Worm (Caenorhabditis elegans) whole organism, L4 larva: ENCODE data around the gene C01G12.7.

Experiments used
- D1046.2 ChIP-seq: fragments of 200-800 bp; sonication (Bioruptor generic); IDR thresholded peaks from 2 replicates; pipeline ENCODE4 v1.3.6; 2022; ENCODE audit warnings: missing genetic modification characterization, missing compliant biosample characterization
- F37D6.2 ChIP-seq: sonication (generic microtip); optimal IDR thresholded peaks from 2 replicates; lab custom pipeline; 2016; ENCODE audit warnings: mild to moderate bottlenecking, missing genetic modification characterization, missing compliant biosample characterization
- F49E8.2 ChIP-seq: sonication (generic microtip); optimal IDR thresholded peaks from 2 replicates; lab custom pipeline; 2016; ENCODE audit warnings: missing compliant biosample characterization, mild to moderate bottlenecking, missing genetic modification characterization, borderline replicate concordance
- Y5F2A.4 ChIP-seq: fragments of 200-800 bp; sonication (Bioruptor generic); optimal IDR thresholded peaks from 2 replicates; lab custom pipeline; 2018; ENCODE audit warnings: mild to moderate bottlenecking, missing genetic modification characterization, missing compliant biosample characterization
- Y75B8A.6 ChIP-seq: fragments of 200-800 bp; sonication (Bioruptor generic); IDR thresholded peaks from 2 replicates; pipeline ENCODE4 v1.3.6; 2022; ENCODE audit warnings: missing genetic modification reagents, missing genetic modification characterization, missing compliant biosample characterization
- ZK546.5 ChIP-seq, 2 experiments: sonication (generic microtip); optimal IDR thresholded peaks; 2 replicates each; lab custom pipeline; 2017; ENCODE audit warnings: missing biosample characterization in 2 of 2, missing genetic modification characterization in 2 of 2
- aha-1 ChIP-seq: fragments of 150-350 bp; peaks from one replicate; lab custom pipeline; 2014; ENCODE audit warnings: missing biosample characterization, missing genetic modification characterization
- ama-1 ChIP-seq: fragments of 150-350 bp; optimal IDR thresholded peaks from 2 replicates; lab custom pipeline; 2014; ENCODE audit warnings: inconsistent platforms, mixed read lengths
- ceh-28 ChIP-seq: fragments of 150-350 bp; optimal IDR thresholded peaks from 2 replicates; lab custom pipeline; 2014; ENCODE audit warnings: missing biosample characterization, missing genetic modification reagents, missing genetic modification characterization
- ceh-62 ChIP-seq: sonication (generic microtip); optimal IDR thresholded peaks from 2 replicates; lab custom pipeline; 2017; ENCODE audit warnings: missing biosample characterization, missing genetic modification characterization
- cey-2 ChIP-seq: sonication (generic microtip); optimal IDR thresholded peaks from 3 replicates; lab custom pipeline; 2017; ENCODE audit warnings: missing genetic modification characterization, mild to moderate bottlenecking, missing compliant biosample characterization, antibody characterized with exemption, borderline replicate concordance; ENCODE audit not compliant: insufficient read depth
- daf-16 ChIP-seq, 3 experiments: sonication (generic microtip); optimal IDR thresholded peaks; 2 replicates each; lab custom pipeline; 2016 to 2017; ENCODE audit warnings: missing genetic modification characterization in 3 of 3, missing genetic modification reagents in 3 of 3, mild to moderate bottlenecking in 2 of 3, missing compliant biosample characterization in 2 of 3, missing biosample characterization in 1 of 3, moderate library complexity in 1 of 3
- dmd-6 ChIP-seq: fragments of 200-800 bp; sonication (Bioruptor generic); IDR thresholded peaks from 2 replicates; pipeline ENCODE4 v1.3.6; 2022; ENCODE audit warnings: missing genetic modification reagents, missing genetic modification characterization, missing compliant biosample characterization
- dpl-1 ChIP-seq: fragments of 150-350 bp; optimal IDR thresholded peaks from 2 replicates; lab custom pipeline; 2014; ENCODE audit warnings: missing biosample characterization, missing genetic modification reagents, missing genetic modification characterization
- duxl-1 ChIP-seq: sonication (generic microtip); optimal IDR thresholded peaks from 2 replicates; lab custom pipeline; 2016; ENCODE audit warnings: mild to moderate bottlenecking, missing genetic modification characterization, moderate library complexity, missing compliant biosample characterization; ENCODE audit not compliant: poor library complexity
- fkh-10 ChIP-seq: fragments of 150-350 bp; optimal IDR thresholded peaks from 2 replicates; lab custom pipeline; 2014; ENCODE audit warnings: missing biosample characterization, missing genetic modification reagents, missing genetic modification characterization
- lim-7 ChIP-seq: fragments of 200-800 bp; sonication (Bioruptor generic); IDR thresholded peaks from 2 replicates; pipeline ENCODE4 v1.3.6; 2022; ENCODE audit warnings: missing genetic modification characterization, missing compliant biosample characterization
- madf-9 ChIP-seq: fragments of 200-800 bp; sonication (Bioruptor generic); conservative IDR thresholded peaks from 2 replicates; pipeline ENCODE4 v1.3.6; 2022; ENCODE audit warnings: missing genetic modification reagents, missing genetic modification characterization, missing compliant biosample characterization
- mdt-29 ChIP-seq: fragments of 200-800 bp; sonication (Bioruptor generic); IDR thresholded peaks from 2 replicates; pipeline ENCODE4 v1.3.6; 2022; ENCODE audit warnings: missing genetic modification reagents, missing genetic modification characterization, missing compliant biosample characterization
- mes-2 ChIP-seq: sonication (generic microtip); optimal IDR thresholded peaks from 2 replicates; lab custom pipeline; 2016; ENCODE audit warnings: missing genotype, mild to moderate bottlenecking, missing genetic modification characterization, missing compliant biosample characterization; ENCODE audit not compliant: poor library complexity, severe bottlenecking
- mxl-2 ChIP-seq: fragments of 200-800 bp; sonication (Bioruptor generic); conservative IDR thresholded peaks from 2 replicates; pipeline ENCODE4 v1.3.6; 2022; ENCODE audit warnings: missing genetic modification reagents, missing genetic modification characterization, missing compliant biosample characterization
- nhr-11 ChIP-seq: fragments of 150-350 bp; optimal IDR thresholded peaks from 2 replicates; lab custom pipeline; 2014; ENCODE audit warnings: missing biosample characterization, missing genetic modification characterization
- nhr-25 ChIP-seq: sonication (generic microtip); optimal IDR thresholded peaks from 2 replicates; lab custom pipeline; 2017; ENCODE audit warnings: missing genetic modification characterization, mild to moderate bottlenecking, missing compliant biosample characterization, antibody characterized with exemption, moderate library complexity, borderline replicate concordance; ENCODE audit not compliant: insufficient read depth
- nhr-42 ChIP-seq: fragments of 200-800 bp; sonication (Bioruptor generic); IDR thresholded peaks from 2 replicates; pipeline ENCODE4 v1.3.6; 2022; ENCODE audit warnings: missing genetic modification characterization, missing compliant biosample characterization
- nhr-48 ChIP-seq: sonication (generic microtip); optimal IDR thresholded peaks from 2 replicates; lab custom pipeline; 2016; ENCODE audit warnings: mild to moderate bottlenecking, missing genetic modification characterization, missing compliant biosample characterization
- nhr-6 ChIP-seq: fragments of 150-350 bp; optimal IDR thresholded peaks from 2 replicates; lab custom pipeline; 2014; ENCODE audit warnings: missing biosample characterization, missing genetic modification characterization
- php-3 ChIP-seq: fragments of 200-800 bp; sonication (Bioruptor generic); IDR thresholded peaks from 2 replicates; pipeline ENCODE4 v1.3.6; 2022; ENCODE audit warnings: missing genetic modification reagents, missing genetic modification characterization, missing compliant biosample characterization
- pqm-1 ChIP-seq: sonication (generic microtip); optimal IDR thresholded peaks from 2 replicates; lab custom pipeline; 2017; ENCODE audit warnings: missing biosample characterization, missing genetic modification characterization
- sdz-12 ChIP-seq: fragments of 200-800 bp; sonication (Bioruptor generic); optimal IDR thresholded peaks from 2 replicates; lab custom pipeline; 2018; ENCODE audit warnings: mild to moderate bottlenecking, missing genetic modification characterization, missing compliant biosample characterization
- snpc-1.2 ChIP-seq: fragments of 200-800 bp; sonication (Bioruptor generic); IDR thresholded peaks from 2 replicates; pipeline ENCODE4 v1.3.6; 2022; ENCODE audit warnings: missing genetic modification reagents, missing genetic modification characterization, missing compliant biosample characterization
- unc-62 ChIP-seq, 3 experiments: fragments of 150-350 bp in 1 of 3; sonication (generic microtip); optimal IDR thresholded peaks in 2 of 3; peaks in 1 of 3; 1 replicate in 1 of 3; 2 replicates in 2 of 3; lab custom pipeline; 2014 to 2017; ENCODE audit warnings: missing biosample characterization in 3 of 3, missing genetic modification characterization in 3 of 3, missing genetic modification reagents in 3 of 3, missing genotype in 1 of 3
- zfp-3 ChIP-seq: fragments of 200-800 bp; sonication (Bioruptor generic); conservative IDR thresholded peaks from 2 replicates; pipeline ENCODE4 v1.3.6; 2022; ENCODE audit warnings: missing genetic modification reagents, missing genetic modification characterization, missing compliant biosample characterization

Gene C01G12.7

ce11 chrII:14606172-14606571, 14.5 kb upstream of the C01G12.7 start, which contains the start of gene arl-3:
TSS of gene arl-3 (plus strand) at chrII:14606472.
- no peak for TF ChIP-seq cey-2 (tag; lab: Kevin White, UChicago)

- TF ChIP-seq zfp-3 (GFP tag; lab: Robert Waterston, UW) = no peak
- TF ChIP-seq nhr-11 = no peak
- no peak for TF ChIP-seq D1046.2 (GFP tag; lab: Robert Waterston, UW)
- peak in 1 of 2 experiments; percentile 1 for TF ChIP-seq unc-62 (GFP tag; optimal IDR thresholded peaks at IDR 0.05 in 1 of 2; lab: Kevin White, UChicago)
- no peak for TF ChIP-seq unc-62 (tag; optimal IDR thresholded peaks at IDR 0.05; lab: Kevin White, UChicago)
- TF ChIP-seq daf-16 (GFP tag; optimal IDR thresholded peaks at IDR 0.05; lab: Kevin White, UChicago) = no peak
- peak; percentile 19 for TF ChIP-seq daf-16 (tag; optimal IDR thresholded peaks at IDR 0.05; lab: Kevin White, UChicago)
- TF ChIP-seq nhr-6 (tag; lab: Kevin White, UChicago) = peak; percentile 4
- TF ChIP-seq aha-1 (tag; lab: Kevin White, UChicago) = peak; percentile 66
Measured at ce11 chrII:14605479-14605878, 13.8 kb upstream of the C01G12.7 start, which contains the start of gene F19H8.2. TSS of gene F19H8.2 (minus strand) at chrII:14605869.

ce11 chrII:14605026-14605425, 13.3 kb upstream of the C01G12.7 start:
- TF ChIP-seq madf-9 (0 out of 2 replicates have a peak, but pooled peaks have one; percentile 31), nhr-42 (no peak; the same call in 1 of the 2 replicates), F49E8.2 (tag; lab: Kevin White, UChicago) (no peak), duxl-1 (tag; lab: Kevin White, UChicago) (peak; percentile 33), Y5F2A.4 (GFP tag; lab: Kevin White, UChicago) (peak; percentile 10), sdz-12 (GFP tag; lab: Kevin White, UChicago) (peak; percentile 44), nhr-48 (tag; lab: Kevin White, UChicago) (no peak), aha-1 (tag; lab: Kevin White, UChicago) (peak; percentile 97), lim-7 (GFP tag; lab: Robert Waterston, UW) (no peak), unc-62 (GFP tag; optimal IDR thresholded peaks at IDR 0.05 in 1 of 2; lab: Kevin White, UChicago) (peak in 1 of 2 experiments; percentile 47), unc-62 (tag; optimal IDR thresholded peaks at IDR 0.05; lab: Kevin White, UChicago) (no peak), pqm-1 (tag; lab: Kevin White, UChicago) (no peak), mes-2 (tag; lab: Kevin White, UChicago) (peak; percentile 7)

ce11 chrII:14604261-14604660, 12.6 kb upstream of the C01G12.7 start:
- 0 out of 2 replicates have a peak, but pooled peaks have one; percentile 4 for TF ChIP-seq nhr-42
- no peak for TF ChIP-seq ceh-62 (tag; lab: Kevin White, UChicago)
- peak; percentile 52; the same call in 1 of the 2 replicates for TF ChIP-seq php-3 (GFP tag; lab: Robert Waterston, UW)
- TF ChIP-seq madf-9 = no peak
- 0 out of 2 replicates have a peak, but pooled peaks have one; percentile 9 for TF ChIP-seq snpc-1.2
- TF ChIP-seq dmd-6 (GFP tag; lab: Robert Waterston, UW) = peak; percentile 35; the same call in 1 of the 2 replicates
- no peak for TF ChIP-seq F37D6.2 (tag; lab: Kevin White, UChicago)
- TF ChIP-seq nhr-25 (tag; lab: Kevin White, UChicago) = no peak
- no peak for TF ChIP-seq ceh-28 (tag; lab: Kevin White, UChicago)
- TF ChIP-seq Y75B8A.6 = 0 out of 2 replicates have a peak, but pooled peaks have one; percentile 39
- no peak for TF ChIP-seq ZK546.5 (tag; optimal IDR thresholded peaks at IDR 0.05; lab: Kevin White, UChicago)
- 0 out of 2 replicates have a peak, but pooled peaks have one; percentile 36 for TF ChIP-seq mxl-2
- no peak for TF ChIP-seq daf-16 (GFP tag; optimal IDR thresholded peaks at IDR 0.05; lab: Kevin White, UChicago)
- TF ChIP-seq daf-16 (tag; optimal IDR thresholded peaks at IDR 0.05; lab: Kevin White, UChicago) = peak; percentile 50
- peak; percentile 59 for TF ChIP-seq ama-1 (lab: Kevin White, UChicago)
- no peak for TF ChIP-seq dpl-1 (GFP tag; lab: Kevin White, UChicago)

- peak; percentile 34 for TF ChIP-seq ama-1 (lab: Kevin White, UChicago)
- no peak for TF ChIP-seq lim-7 (GFP tag; lab: Robert Waterston, UW)
- TF ChIP-seq nhr-11 = no peak
- TF ChIP-seq fkh-10 (GFP tag; lab: Kevin White, UChicago) = no peak
- TF ChIP-seq aha-1 (tag; lab: Kevin White, UChicago) = peak; percentile 96
- no peak for TF ChIP-seq mdt-29 (GFP tag; lab: Robert Waterston, UW)
- TF ChIP-seq php-3 (GFP tag; lab: Robert Waterston, UW) = 0 out of 2 replicates have a peak, but pooled peaks have one; percentile 27
- no peak for TF ChIP-seq duxl-1 (tag; lab: Kevin White, UChicago)
Measured at ce11 chrII:14602735-14603134, 11.0 kb upstream of the C01G12.7 start.
